Worm (Caenorhabditis elegans) whole organism, midembryonic: Measurements from ENCODE around the gene C17G10.7.

Source experiments
- T22C8.4 ChIP-seq: fragments of 200-800 bp; sonication (Bioruptor generic); IDR thresholded peaks from 2 replicates; pipeline ENCODE4 v1.3.6; 2022; ENCODE audit warnings: missing genetic modification characterization, missing compliant biosample characterization
- flt-1 ChIP-seq: fragments of 200-800 bp; sonication (Bioruptor generic); IDR thresholded peaks from 2 replicates; pipeline ENCODE4 v1.3.6; 2022; ENCODE audit warnings: missing genetic modification characterization, missing compliant biosample characterization
- klf-2 ChIP-seq: fragments of 200-800 bp; sonication (Bioruptor generic); conservative IDR thresholded peaks from 2 replicates; pipeline ENCODE4 v1.3.6; 2022; ENCODE audit warnings: missing genetic modification reagents, missing genetic modification characterization, missing compliant biosample characterization
- ztf-23 ChIP-seq: fragments of 200-800 bp; sonication (Bioruptor generic); IDR thresholded peaks from 2 replicates; pipeline ENCODE4 v1.3.6; 2022; ENCODE audit warnings: missing genetic modification reagents, missing genetic modification characterization, missing compliant biosample characterization
- ztf-29 ChIP-seq: fragments of 200-800 bp; sonication (Bioruptor generic); IDR thresholded peaks from 2 replicates; pipeline ENCODE4 v1.3.6; 2022; ENCODE audit warnings: missing genetic modification reagents, missing genetic modification characterization, missing compliant biosample characterization

- TF ChIP-seq flt-1 = no peak
- TF ChIP-seq T22C8.4 (GFP tag; lab: Robert Waterston, UW) = no peak
- TF ChIP-seq klf-2 (GFP tag; lab: Robert Waterston, UW) = no peak
- TF ChIP-seq ztf-23 (GFP tag; lab: Robert Waterston, UW) = no peak
- TF ChIP-seq ztf-29 (GFP tag; lab: Robert Waterston, UW) = no peak
These were observed 32.9 kb upstream of the C17G10.7 start for ce11 chrII:5640362-5641079.
